Worm (Caenorhabditis elegans) whole organism, midembryonic: ENCODE measurements around the gene tif-1A.

Experiments
- T22C8.4 ChIP-seq: fragments of 200-800 bp; sonication (Bioruptor generic); IDR thresholded peaks from 2 replicates; pipeline ENCODE4 v1.3.6; 2022; ENCODE audit warnings: missing genetic modification characterization, missing compliant biosample characterization
- cog-1 ChIP-seq: sonication (generic microtip); optimal IDR thresholded peaks from 2 replicates; lab custom pipeline; 2016; ENCODE audit warnings: missing genetic modification characterization, missing compliant biosample characterization
- flt-1 ChIP-seq: fragments of 200-800 bp; sonication (Bioruptor generic); IDR thresholded peaks from 2 replicates; pipeline ENCODE4 v1.3.6; 2022; ENCODE audit warnings: missing genetic modification characterization, missing compliant biosample characterization
- klf-2 ChIP-seq: fragments of 200-800 bp; sonication (Bioruptor generic); conservative IDR thresholded peaks from 2 replicates; pipeline ENCODE4 v1.3.6; 2022; ENCODE audit warnings: missing genetic modification reagents, missing genetic modification characterization, missing compliant biosample characterization
- med-1 ChIP-seq: sonication (generic microtip); optimal IDR thresholded peaks from 2 replicates; lab custom pipeline; 2017; ENCODE audit warnings: missing genetic modification characterization, mild to moderate bottlenecking, missing compliant biosample characterization, antibody characterized with exemption, missing genetic modification reagents; ENCODE audit not compliant: insufficient read depth
- ref-1 ChIP-seq: fragments of 200-800 bp; sonication (Bioruptor generic); conservative IDR thresholded peaks from 2 replicates; pipeline ENCODE4 v1.3.6; 2022; ENCODE audit warnings: missing genetic modification reagents, missing genetic modification characterization, missing compliant biosample characterization
- tab-1 ChIP-seq: fragments of 200-800 bp; sonication (Bioruptor generic); IDR thresholded peaks from 2 replicates; pipeline ENCODE4 v1.3.6; 2022; ENCODE audit warnings: missing genetic modification characterization, missing compliant biosample characterization
- ztf-23 ChIP-seq: fragments of 200-800 bp; sonication (Bioruptor generic); IDR thresholded peaks from 2 replicates; pipeline ENCODE4 v1.3.6; 2022; ENCODE audit warnings: missing genetic modification reagents, missing genetic modification characterization, missing compliant biosample characterization
- ztf-29 ChIP-seq: fragments of 200-800 bp; sonication (Bioruptor generic); IDR thresholded peaks from 2 replicates; pipeline ENCODE4 v1.3.6; 2022; ENCODE audit warnings: missing genetic modification reagents, missing genetic modification characterization, missing compliant biosample characterization

Gene tif-1A

ce11 chrIII:3952058-3952457, 51.9 kb downstream of the tif-1A start:
- TF ChIP-seq med-1 (GFP tag; lab: Kevin White, UChicago) (no peak), tab-1 (GFP tag; lab: Robert Waterston, UW) (no peak), cog-1 (tag; lab: Kevin White, UChicago) (no peak), ztf-23 (GFP tag; lab: Robert Waterston, UW) (no peak), T22C8.4 (no peak), klf-2 (GFP tag; lab: Robert Waterston, UW) (no peak), ref-1 (GFP tag; lab: Robert Waterston, UW) (no peak), flt-1 (GFP tag; lab: Robert Waterston, UW) (no peak), ztf-29 (GFP tag; lab: Robert Waterston, UW) (no peak)
